Worm (Caenorhabditis elegans) whole organism, dauer: ENCODE measurements around the gene anmt-1.

Experiments used
- unc-62 ChIP-seq: sonication (generic microtip); optimal IDR thresholded peaks from 2 replicates; lab custom pipeline; 2017; ENCODE audit warnings: missing biosample characterization, missing genetic modification reagents, missing genetic modification characterization

anmt-1 gene

ce11 chrIII:8684421-8684820, at the start of gene anmt-1:
Gene anmt-1 (plus strand): TSS chrIII:8684808.
- no peak for TF ChIP-seq unc-62 (GFP tag; lab: Kevin White, UChicago)

- no peak for TF ChIP-seq unc-62 (GFP tag; lab: Kevin White, UChicago)
These were observed 47.8 kb upstream of the anmt-1 start for ce11 chrIII:8636803-8637202.

ce11 chrIII:8639188-8639795, 45.3 kb upstream of the anmt-1 start, which contains the start of gene fip-1:
Gene fip-1 (plus strand): TSS chrIII:8639745.
- TF ChIP-seq unc-62 (GFP tag; lab: Kevin White, UChicago): no peak

- TF ChIP-seq unc-62 (GFP tag; lab: Kevin White, UChicago): no peak
These were observed 41.0 kb upstream of the anmt-1 start, which contains the start of gene twk-7 for ce11 chrIII:8643639-8644038. Gene twk-7 (minus strand): TSS chrIII:8643739.

- TF ChIP-seq unc-62 (GFP tag; lab: Kevin White, UChicago): no peak
These were observed 38.6 kb upstream of the anmt-1 start for ce11 chrIII:8646021-8646420.

- TF ChIP-seq unc-62 (GFP tag; lab: Kevin White, UChicago): no peak
These were observed 36.0 kb upstream of the anmt-1 start, which contains the start of gene F22B7.3 for ce11 chrIII:8648589-8648988. Gene F22B7.3 (plus strand): TSS chrIII:8648889.

ce11 chrIII:8650235-8650817, 34.3 kb upstream of the anmt-1 start, which contains the start of gene flp-23:
Gene flp-23 (plus strand): TSS chrIII:8650767.
- TF ChIP-seq unc-62 (GFP tag; lab: Kevin White, UChicago): no peak

- TF ChIP-seq unc-62 (GFP tag; lab: Kevin White, UChicago): no peak
These were observed 32.4 kb upstream of the anmt-1 start for ce11 chrIII:8652112-8652694.

ce11 chrIII:8652922-8653321, 31.7 kb upstream of the anmt-1 start:
- no peak for TF ChIP-seq unc-62 (GFP tag; lab: Kevin White, UChicago)

- TF ChIP-seq unc-62 (GFP tag; lab: Kevin White, UChicago): no peak
These were observed 31.2 kb upstream of the anmt-1 start for ce11 chrIII:8653457-8653856.

ce11 chrIII:8653875-8654386, 30.7 kb upstream of the anmt-1 start, which contains the start of gene F22B7.9:
Gene F22B7.9 (minus strand): TSS chrIII:8653925.
- no peak for TF ChIP-seq unc-62 (GFP tag; lab: Kevin White, UChicago)

- TF ChIP-seq unc-62 (GFP tag; lab: Kevin White, UChicago): no peak
These were observed 30.1 kb upstream of the anmt-1 start for ce11 chrIII:8654400-8654980.

- no peak for TF ChIP-seq unc-62 (GFP tag; lab: Kevin White, UChicago)
These were observed 29.2 kb upstream of the anmt-1 start for ce11 chrIII:8655412-8655811.

ce11 chrIII:8656055-8656454, 28.6 kb upstream of the anmt-1 start:
- TF ChIP-seq unc-62 (GFP tag; lab: Kevin White, UChicago): no peak

ce11 chrIII:8656957-8657356, 27.7 kb upstream of the anmt-1 start:
- no peak for TF ChIP-seq unc-62 (GFP tag; lab: Kevin White, UChicago)
